Worm (Caenorhabditis elegans) whole organism, L4/young adult: Measurements from ENCODE around the gene C16A3.6.

Source experiments
- dao-5 ChIP-seq: sonication (generic microtip); optimal IDR thresholded peaks from 2 replicates; lab custom pipeline; 2016; ENCODE audit warnings: missing genotype, missing genetic modification characterization, moderate library complexity, missing compliant biosample characterization
- him-1 ChIP-seq: sonication (generic microtip); optimal IDR thresholded peaks from 2 replicates; lab custom pipeline; 2016; ENCODE audit warnings: missing genotype, missing genetic modification reagents, missing genetic modification characterization, missing compliant biosample characterization

ce11 chrIII:6331211-6331782, 47.7 kb upstream of the C16A3.6 start, which contains the start of gene C56G2.4:
- no peak for TF ChIP-seq dao-5 (tag; lab: Kevin White, UChicago)
- no peak for TF ChIP-seq him-1 (tag; lab: Kevin White, UChicago)
